Worm (Caenorhabditis elegans) whole organism, early embryonic: ENCODE data around the gene E02H4.4.

Experiments used
- ama-1 ChIP-seq: fragments of 150-350 bp; optimal IDR thresholded peaks from 2 replicates; lab custom pipeline; 2014
- hmbx-1 ChIP-seq: sonication (generic microtip); optimal IDR thresholded peaks from 2 replicates; lab custom pipeline; 2016; ENCODE audit warnings: mild to moderate bottlenecking, missing genetic modification characterization, missing compliant biosample characterization
- hmg-4 ChIP-seq: fragments of 200-800 bp; sonication (Bioruptor generic); optimal IDR thresholded peaks from 2 replicates; lab custom pipeline; 2018; ENCODE audit warnings: mild to moderate bottlenecking, missing genetic modification characterization, missing compliant biosample characterization
- tbx-11 ChIP-seq: fragments of 200-800 bp; sonication (Bioruptor generic); IDR thresholded peaks from 2 replicates; pipeline ENCODE4 v1.3.6; 2022; ENCODE audit warnings: missing genetic modification characterization, missing compliant biosample characterization

- no peak for TF ChIP-seq ama-1 (lab: Kevin White, UChicago)
- no peak for TF ChIP-seq hmbx-1 (tag; lab: Kevin White, UChicago)
- TF ChIP-seq hmg-4 (GFP tag; lab: Kevin White, UChicago) = no peak
- no peak for TF ChIP-seq tbx-11 (GFP tag; lab: Robert Waterston, UW)
These were observed 13.3 kb upstream of the E02H4.4 start for ce11 chrX:14244493-14244892.
